Worm (Caenorhabditis elegans) whole organism, L4/young adult: ENCODE results near the gene C08E8.3.

Source experiments
- W03F9.2 ChIP-seq: fragments of 150-350 bp; optimal IDR thresholded peaks from 2 replicates; lab custom pipeline; 2014; ENCODE audit warnings: missing biosample characterization, missing genetic modification characterization
- dao-5 ChIP-seq: sonication (generic microtip); optimal IDR thresholded peaks from 2 replicates; lab custom pipeline; 2016; ENCODE audit warnings: missing genotype, missing genetic modification characterization, moderate library complexity, missing compliant biosample characterization
- him-1 ChIP-seq: sonication (generic microtip); optimal IDR thresholded peaks from 2 replicates; lab custom pipeline; 2016; ENCODE audit warnings: missing genotype, missing genetic modification reagents, missing genetic modification characterization, missing compliant biosample characterization

DNA sequence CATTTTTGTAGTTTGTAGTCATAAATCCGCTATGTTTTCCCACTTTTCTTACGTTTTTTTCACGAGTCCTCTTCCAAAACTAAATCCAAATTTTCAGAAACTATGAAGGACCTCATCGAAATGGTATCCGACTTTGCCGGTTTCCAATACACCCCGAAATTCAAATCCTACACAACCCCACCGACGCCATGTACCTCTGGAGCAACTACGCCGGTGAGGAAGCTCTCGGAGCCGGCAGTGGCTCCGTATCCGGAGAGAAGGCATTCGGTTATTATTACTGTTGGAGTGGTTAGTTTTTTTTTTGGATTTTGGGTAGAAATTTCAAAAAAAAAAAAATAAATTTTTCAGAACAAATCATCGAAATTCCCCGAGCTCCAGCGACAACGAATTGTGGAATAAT is at the start of gene C08E8.3:
- no peak for TF ChIP-seq him-1 (tag; lab: Kevin White, UChicago)
- no peak for TF ChIP-seq W03F9.2 (tag; lab: Kevin White, UChicago)
- no peak for TF ChIP-seq dao-5 (tag; lab: Kevin White, UChicago)
